Fruit fly (Drosophila melanogaster): Measurements from ENCODE around the gene PIG-K.
A peak's percentile ranks its signal among the peaks of the same experiment; 100 is the strongest.

The PIG-K gene

DNA sequence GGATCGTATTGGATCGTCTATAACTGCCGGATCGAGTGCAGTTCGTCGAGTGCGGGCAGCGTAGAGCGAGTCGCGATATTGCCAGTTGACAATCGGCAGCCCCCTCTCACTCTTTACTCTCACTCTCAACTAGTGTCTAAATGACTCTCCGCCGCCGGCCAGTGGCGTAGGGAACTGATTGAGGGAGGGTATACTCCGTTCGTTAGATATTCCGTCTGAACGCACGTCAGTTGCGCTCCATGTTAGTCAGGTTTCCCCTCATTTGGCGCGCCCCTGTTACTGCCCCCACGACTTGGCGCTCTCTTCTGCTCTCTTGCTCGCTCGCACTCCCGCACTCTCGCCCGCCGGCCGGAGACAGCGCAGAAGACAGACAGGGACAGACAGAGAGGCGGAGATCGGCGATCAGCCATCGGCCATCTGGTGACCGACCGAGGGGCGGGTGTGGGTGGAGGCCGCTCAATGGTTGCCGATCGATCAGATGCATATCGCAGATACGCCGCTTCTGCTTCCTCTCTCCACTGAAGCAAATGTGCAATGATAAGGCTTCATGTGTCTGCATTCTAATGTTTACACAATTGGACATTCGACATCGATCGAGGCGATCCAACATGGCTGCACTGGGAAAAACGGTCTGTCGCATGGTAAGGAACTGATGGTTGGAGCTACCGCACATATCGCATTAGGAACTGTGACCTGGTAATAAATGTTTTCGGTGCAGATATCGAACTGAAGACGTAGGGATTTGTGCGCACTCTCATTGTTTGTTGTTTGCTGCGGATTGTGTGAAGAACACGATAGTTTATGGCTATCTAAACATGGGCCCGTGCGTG lies 41.1 kb upstream of the PIG-K start, which contains the start of gene moody (continued):
- peak; percentile 57; the same call in 1 of the 2 replicates for TF ChIP-seq Dip2 (GFP tag; IDR thresholded peaks at IDR 0.05)
- TF ChIP-seq Side (GFP tag; optimal IDR thresholded peaks at IDR 0.05), result peak; percentile 98
- peak; percentile 95 for TF ChIP-seq NC2β (GFP tag; optimal IDR thresholded peaks at IDR 0.05)
- TF ChIP-seq CG4617 (GFP tag; optimal IDR thresholded peaks at IDR 0.05; ENCODE audit: borderline replicate concordance), result peak; percentile 97
- peak; percentile 93 for TF ChIP-seq disco-r (GFP tag; optimal IDR thresholded peaks at IDR 0.05)
- no peak for TF ChIP-seq corto (GFP tag; optimal IDR thresholded peaks at IDR 0.05)
- peak; percentile 94 for TF ChIP-seq oc (tag; optimal IDR thresholded peaks at IDR 0.05)
- TF ChIP-seq phol (tag; optimal IDR thresholded peaks at IDR 0.05), result peak; percentile 83
- TF ChIP-seq CG3281 (GFP tag; optimal IDR thresholded peaks at IDR 0.05), result peak; percentile 95
- TF ChIP-seq Elba2 (GFP tag; optimal IDR thresholded peaks at IDR 0.05), result no peak
- peak; percentile 98 for TF ChIP-seq H15 (GFP tag; IDR thresholded peaks at IDR 0.05)
- peak; percentile 96 for TF ChIP-seq fu2 (GFP tag; optimal IDR thresholded peaks at IDR 0.05)
- TF ChIP-seq CG1529 (GFP tag; optimal IDR thresholded peaks at IDR 0.05), result peak; percentile 93
- TF ChIP-seq HLHmδ (GFP tag; optimal IDR thresholded peaks at IDR 0.05), result peak; percentile 97
- peak; percentile 57 for TF ChIP-seq ac (GFP tag; optimal IDR thresholded peaks at IDR 0.05)
- TF ChIP-seq CG9797 (GFP tag; optimal IDR thresholded peaks at IDR 0.05), result peak; percentile 35
- peak; percentile 94 for TF ChIP-seq CG12299 (tag; optimal IDR thresholded peaks at IDR 0.05)
- TF ChIP-seq CG14860 (GFP tag; IDR thresholded peaks at IDR 0.05; ENCODE audit: partially characterized antibody), result 0 out of 3 replicates have a peak, but pooled peaks have one; percentile 33
- TF ChIP-seq CG4282 (GFP tag; optimal IDR thresholded peaks at IDR 0.05), result peak; percentile 94
- TF ChIP-seq cg (GFP tag; optimal IDR thresholded peaks at IDR 0.05), result peak; percentile 35
- TF ChIP-seq tup (GFP tag; optimal IDR thresholded peaks at IDR 0.05), result peak; percentile 95
- TF ChIP-seq seq (GFP tag; IDR thresholded peaks at IDR 0.05), result peak; percentile 96
- TF ChIP-seq HLH3B (GFP tag; IDR thresholded peaks at IDR 0.05), result peak; percentile 98
- peak; percentile 93 for TF ChIP-seq nau (GFP tag; optimal IDR thresholded peaks at IDR 0.05)
- peak; percentile 89 for TF ChIP-seq ab (GFP tag; optimal IDR thresholded peaks at IDR 0.05)
- peak; percentile 97 for TF ChIP-seq CG1024 (GFP tag; IDR thresholded peaks at IDR 0.05)
- peak; percentile 97 for TF ChIP-seq CG6272 (GFP tag; IDR thresholded peaks at IDR 0.05)
- TF ChIP-seq ssp (GFP tag; IDR thresholded peaks at IDR 0.05), result peak; percentile 92
- TF ChIP-seq CG15601 (tag; optimal IDR thresholded peaks at IDR 0.05), result peak; percentile 93
- TF ChIP-seq Mes4 (GFP tag; optimal IDR thresholded peaks at IDR 0.05), result peak; percentile 95
- peak; percentile 90 for TF ChIP-seq CG18011 (GFP tag; optimal IDR thresholded peaks at IDR 0.05)
- TF ChIP-seq gem (tag; optimal IDR thresholded peaks at IDR 0.05), result peak; percentile 95
- peak; percentile 34 for TF ChIP-seq Dp (GFP tag; optimal IDR thresholded peaks at IDR 0.05)
- TF ChIP-seq CG9215 (GFP tag; IDR thresholded peaks at IDR 0.05), result peak; percentile 97
- peak; percentile 93 for TF ChIP-seq CG17568 (GFP tag; optimal IDR thresholded peaks at IDR 0.05)
- peak; percentile 96 for TF ChIP-seq Blimp-1 (GFP tag; optimal IDR thresholded peaks at IDR 0.05)
- TF ChIP-seq NfI (GFP tag; optimal IDR thresholded peaks at IDR 0.05), result peak; percentile 97
- peak; percentile 73 for TF ChIP-seq zen (tag; optimal IDR thresholded peaks at IDR 0.05)
- TF ChIP-seq CG2116 (GFP tag; optimal IDR thresholded peaks at IDR 0.05), result peak; percentile 63
- peak; percentile 99 for TF ChIP-seq CG11247 (GFP tag; IDR thresholded peaks at IDR 0.05)
- peak; percentile 88 for TF ChIP-seq twi (tag; optimal IDR thresholded peaks at IDR 0.05)
- TF ChIP-seq hb (GFP tag; IDR thresholded peaks at IDR 0.05; ENCODE audit: partially characterized antibody), result no peak
- TF ChIP-seq Hr3 (GFP tag; optimal IDR thresholded peaks at IDR 0.05), result peak; percentile 93
- no peak for TF ChIP-seq bbx (GFP tag; IDR thresholded peaks at IDR 0.05; ENCODE audit: partially characterized antibody)
- TF ChIP-seq az2 (GFP tag; optimal IDR thresholded peaks at IDR 0.05), result peak; percentile 97
- TF ChIP-seq Fer3 (tag; optimal IDR thresholded peaks at IDR 0.05), result peak; percentile 97
- peak; percentile 83 for TF ChIP-seq Sox100B (GFP tag; optimal IDR thresholded peaks at IDR 0.05)
- peak; percentile 89 for TF ChIP-seq CG10462 (GFP tag; optimal IDR thresholded peaks at IDR 0.05)
